Worm (Caenorhabditis elegans): ENCODE data around the gene lir-2.

ce11 chrII:7697156-7697555 is 30.1 kb downstream of the lir-2 start:
- TF ChIP-seq lin-13 (GFP tag; optimal IDR thresholded peaks at IDR 0.05) (no peak), blmp-1 (tag; optimal IDR thresholded peaks at IDR 0.05; ENCODE audit: insufficient read depth) (no peak), lin-11 (tag; optimal IDR thresholded peaks at IDR 0.05) (no peak), dmd-4 (tag; optimal IDR thresholded peaks at IDR 0.05) (no peak), R02D3.7 (tag; optimal IDR thresholded peaks at IDR 0.05) (no peak), elt-3 (tag; optimal IDR thresholded peaks at IDR 0.05) (no peak), ztf-11 (tag; optimal IDR thresholded peaks at IDR 0.05) (no peak), nhr-77 (tag; optimal IDR thresholded peaks at IDR 0.05) (no peak), ama-1 (optimal IDR thresholded peaks at IDR 0.05) (no peak), fos-1 (tag; optimal IDR thresholded peaks at IDR 0.05) (no peak), ZK546.5 (tag; optimal IDR thresholded peaks at IDR 0.05) (no peak)
